Worm (Caenorhabditis elegans): ENCODE results near the gene cubn-1.
A peak's percentile ranks its signal among the peaks of the same experiment; 100 is the strongest.

cubn-1 gene

ce11 chrV:12596795-12597194 lies 14.3 kb upstream of the cubn-1 start (continued):
- no peak for TF ChIP-seq ceh-58 (GFP tag; IDR thresholded peaks at IDR 0.05)
- TF ChIP-seq tbx-9 (tag; optimal IDR thresholded peaks at IDR 0.05; ENCODE audit: borderline replicate concordance), result no peak
- no peak for TF ChIP-seq ets-4 (GFP tag; optimal IDR thresholded peaks at IDR 0.05)
- peak; percentile 40 for TF ChIP-seq snpc-4 (GFP tag; optimal IDR thresholded peaks at IDR 0.05)
- TF ChIP-seq snpc-4 (tag; optimal IDR thresholded peaks at IDR 0.05), result peak in 3 of 4 experiments; percentile 16 to 62 (median 59)
- TF ChIP-seq B0035.1 (tag; optimal IDR thresholded peaks at IDR 0.05), result peak; percentile 68
- peak; percentile 43; the same call in 1 of the 2 replicates for TF ChIP-seq pbrm-1 (GFP tag; IDR thresholded peaks at IDR 0.05)
- TF ChIP-seq ceh-40 (GFP tag; IDR thresholded peaks at IDR 0.05), result no peak
- no peak for TF ChIP-seq F33H1.4 (GFP tag; IDR thresholded peaks at IDR 0.05)
- no peak for TF ChIP-seq ztf-22 (GFP tag; optimal IDR thresholded peaks at IDR 0.05)
- peak; percentile 74 for TF ChIP-seq F23B12.7 (tag; optimal IDR thresholded peaks at IDR 0.05; ENCODE audit: insufficient read depth)
- TF ChIP-seq chd-7 (tag; optimal IDR thresholded peaks at IDR 0.05), result peak; percentile 48
- TF ChIP-seq Y53G8AR.9 (GFP tag; conservative IDR thresholded peaks at IDR 0.05), result no peak
- TF ChIP-seq Y56A3A.18 (GFP tag; IDR thresholded peaks at IDR 0.05), result peak; percentile 80; the same call in 1 of the 2 replicates
- TF ChIP-seq sdz-38 (tag; optimal IDR thresholded peaks at IDR 0.05), result no peak

- TF ChIP-seq mel-28 (tag; optimal IDR thresholded peaks at IDR 0.05; ENCODE audit: borderline replicate concordance) (no peak), hmg-1.2 (GFP tag; IDR thresholded peaks at IDR 0.05) (peak; percentile 94), nhr-120 (GFP tag; IDR thresholded peaks at IDR 0.05) (no peak), madf-3 (GFP tag; IDR thresholded peaks at IDR 0.05) (no peak), Y95B8A.8 (GFP tag; IDR thresholded peaks at IDR 0.05) (no peak), F23B12.7 (tag; optimal IDR thresholded peaks at IDR 0.05; ENCODE audit: insufficient read depth) (no peak)
Observed at ce11 chrV:12599110-12599509, 12.0 kb upstream of the cubn-1 start, which contains the start of the genes C14C10.10 and ril-2. Gene C14C10.10 (minus strand): TSS chrV:12599128. Gene ril-2 (minus strand): TSS chrV:12599157.

- TF ChIP-seq unc-62 (GFP tag; optimal IDR thresholded peaks at IDR 0.05), result no peak
- no peak for TF ChIP-seq lin-26 (GFP tag; IDR thresholded peaks at IDR 0.05)
- no peak for TF ChIP-seq mes-4 (tag; optimal IDR thresholded peaks at IDR 0.05)
- no peak for TF ChIP-seq bed-2 (GFP tag; IDR thresholded peaks at IDR 0.05)
- TF ChIP-seq F33H1.4 (GFP tag; IDR thresholded peaks at IDR 0.05), result no peak
- no peak for TF ChIP-seq B0336.3 (GFP tag; IDR thresholded peaks at IDR 0.05)
- peak; percentile 26 for TF ChIP-seq lin-40 (tag; optimal IDR thresholded peaks at IDR 0.05)
- no peak for TF ChIP-seq atf-7 (tag; optimal IDR thresholded peaks at IDR 0.05)
- TF ChIP-seq C17E4.6 (GFP tag; IDR thresholded peaks at IDR 0.05), result no peak
- TF ChIP-seq nfya-1 (tag; optimal IDR thresholded peaks at IDR 0.05; ENCODE audit: borderline replicate concordance, insufficient read depth), result no peak
- TF ChIP-seq K11D2.4 (GFP tag; IDR thresholded peaks at IDR 0.05), result no peak
- TF ChIP-seq hmg-1.2 (GFP tag; IDR thresholded peaks at IDR 0.05), result no peak
- TF ChIP-seq ceh-40 (GFP tag; IDR thresholded peaks at IDR 0.05), result no peak
- TF ChIP-seq F55B11.4 (tag; optimal IDR thresholded peaks at IDR 0.05; ENCODE audit: borderline replicate concordance, insufficient read depth), result no peak
- TF ChIP-seq gei-17 (GFP tag; optimal IDR thresholded peaks at IDR 0.05), result no peak
- TF ChIP-seq snpc-1.1 (tag; optimal IDR thresholded peaks at IDR 0.05; ENCODE audit: insufficient read depth), result no peak
- TF ChIP-seq dox-1 (GFP tag; IDR thresholded peaks at IDR 0.05), result no peak
- no peak for TF ChIP-seq athp-1 (tag; optimal IDR thresholded peaks at IDR 0.05)
- no peak for TF ChIP-seq ceh-91 (GFP tag; IDR thresholded peaks at IDR 0.05)
- TF ChIP-seq ztf-22 (GFP tag; optimal IDR thresholded peaks at IDR 0.05), result no peak
- no peak for TF ChIP-seq Y53F4B.3 (GFP tag; IDR thresholded peaks at IDR 0.05)
- no peak for TF ChIP-seq K12H6.12 (tag; optimal IDR thresholded peaks at IDR 0.05)
- TF ChIP-seq hlh-26 (GFP tag; conservative IDR thresholded peaks at IDR 0.05), result no peak
- no peak for TF ChIP-seq C06A6.2 (GFP tag; conservative IDR thresholded peaks at IDR 0.05)
- peak; percentile 73 for TF ChIP-seq attf-5 (GFP tag; optimal IDR thresholded peaks at IDR 0.05)
- no peak for TF ChIP-seq ceh-100 (GFP tag; IDR thresholded peaks at IDR 0.05)
- no peak for TF ChIP-seq cebp-1 (GFP tag; IDR thresholded peaks at IDR 0.05)
- peak; percentile 42 for TF ChIP-seq cebp-1 (tag; optimal IDR thresholded peaks at IDR 0.05)
Observed at ce11 chrV:12599510-12600242, 11.5 kb upstream of the cubn-1 start, which contains the start of gene C14C10.5. Gene C14C10.5 (plus strand): TSS chrV:12600192.
